Worm (Caenorhabditis elegans) whole organism, young adult: ENCODE data around the gene ZK617.26.

Source experiments
- B0019.2 ChIP-seq: fragments of 200-800 bp; sonication (Bioruptor generic); conservative IDR thresholded peaks from 2 replicates; pipeline ENCODE4 v1.3.6; 2022; ENCODE audit warnings: missing genetic modification reagents, missing genetic modification characterization, missing compliant biosample characterization
- B0035.1 ChIP-seq: sonication (generic microtip); optimal IDR thresholded peaks from 2 replicates; lab custom pipeline; 2016; ENCODE audit warnings: missing genetic modification characterization, mild to moderate bottlenecking, missing compliant biosample characterization, missing genotype, missing genetic modification reagents
- B0336.3 ChIP-seq: fragments of 200-800 bp; sonication (Bioruptor generic); IDR thresholded peaks from 2 replicates; pipeline ENCODE4 v1.3.6; 2022; ENCODE audit warnings: missing genetic modification characterization, missing compliant biosample characterization
- C17E4.6 ChIP-seq: fragments of 200-800 bp; sonication (Bioruptor generic); IDR thresholded peaks from 2 replicates; pipeline ENCODE4 v1.3.6; 2022; ENCODE audit warnings: missing genetic modification reagents, missing genetic modification characterization, missing compliant biosample characterization
- F22D6.2 ChIP-seq: sonication (generic microtip); optimal IDR thresholded peaks from 2 replicates; lab custom pipeline; 2016; ENCODE audit warnings: mild to moderate bottlenecking, missing genetic modification characterization, missing compliant biosample characterization
- F37B4.10 ChIP-seq: fragments of 200-800 bp; sonication (Bioruptor generic); IDR thresholded peaks from 2 replicates; pipeline ENCODE4 v1.3.6; 2022; ENCODE audit warnings: missing genetic modification characterization, missing compliant biosample characterization
- F39B2.1 ChIP-seq: fragments of 200-800 bp; sonication (Bioruptor generic); IDR thresholded peaks from 2 replicates; pipeline ENCODE4 v1.3.6; 2022; ENCODE audit warnings: missing genetic modification reagents, missing genetic modification characterization, missing compliant biosample characterization
- K12H6.12 ChIP-seq: fragments of 200-800 bp; sonication (Bioruptor generic); optimal IDR thresholded peaks from 2 replicates; lab custom pipeline; 2018; ENCODE audit warnings: mild to moderate bottlenecking, missing genetic modification characterization, missing compliant biosample characterization
- Y53G8AR.9 ChIP-seq: fragments of 200-800 bp; sonication (Bioruptor generic); conservative IDR thresholded peaks from 2 replicates; pipeline ENCODE4 v1.3.6; 2022; ENCODE audit warnings: missing genetic modification reagents, missing genetic modification characterization, missing compliant biosample characterization
- Y56A3A.18 ChIP-seq: fragments of 200-800 bp; sonication (Bioruptor generic); IDR thresholded peaks from 2 replicates; pipeline ENCODE4 v1.3.6; 2022; ENCODE audit warnings: missing genetic modification reagents, missing genetic modification characterization, missing compliant biosample characterization
- Y67H2A.10 ChIP-seq: fragments of 200-800 bp; sonication (Bioruptor generic); conservative IDR thresholded peaks from 2 replicates; pipeline ENCODE4 v1.3.6; 2022; ENCODE audit warnings: missing genetic modification reagents, missing genetic modification characterization, missing compliant biosample characterization
- attf-5 ChIP-seq: fragments of 200-800 bp; sonication (Bioruptor generic); optimal IDR thresholded peaks from 2 replicates; lab custom pipeline; 2018; ENCODE audit warnings: mild to moderate bottlenecking, missing genetic modification characterization, missing compliant biosample characterization
- bed-1 ChIP-seq: fragments of 200-800 bp; sonication (Bioruptor generic); IDR thresholded peaks from 2 replicates; pipeline ENCODE4 v1.3.6; 2022; ENCODE audit warnings: missing genetic modification reagents, missing genetic modification characterization, missing compliant biosample characterization
- ccch-3 ChIP-seq: fragments of 200-800 bp; sonication (Bioruptor generic); optimal IDR thresholded peaks from 2 replicates; lab custom pipeline; 2018; ENCODE audit warnings: mild to moderate bottlenecking, missing genetic modification characterization, missing compliant biosample characterization
- cebp-2 ChIP-seq: fragments of 200-800 bp; sonication (Bioruptor generic); IDR thresholded peaks from 2 replicates; pipeline ENCODE4 v1.3.6; 2022; ENCODE audit warnings: missing genetic modification characterization, missing compliant biosample characterization
- ceh-100 ChIP-seq: fragments of 200-800 bp; sonication (Bioruptor generic); IDR thresholded peaks from 2 replicates; pipeline ENCODE4 v1.3.6; 2022; ENCODE audit warnings: missing genetic modification reagents, missing genetic modification characterization, missing compliant biosample characterization
- ceh-40 ChIP-seq: fragments of 200-800 bp; sonication (Bioruptor generic); IDR thresholded peaks from 2 replicates; pipeline ENCODE4 v1.3.6; 2022; ENCODE audit warnings: missing genetic modification characterization, missing compliant biosample characterization
- ceh-79 ChIP-seq: sonication (generic microtip); optimal IDR thresholded peaks from 2 replicates; lab custom pipeline; 2017; ENCODE audit warnings: mild to moderate bottlenecking, missing genetic modification characterization, missing compliant biosample characterization
- chd-7 ChIP-seq: sonication (generic microtip); optimal IDR thresholded peaks from 2 replicates; lab custom pipeline; 2016; ENCODE audit warnings: mild to moderate bottlenecking, missing genetic modification characterization, moderate library complexity, missing compliant biosample characterization
- dpff-1 ChIP-seq: sonication (generic microtip); optimal IDR thresholded peaks from 2 replicates; lab custom pipeline; 2017; ENCODE audit warnings: mild to moderate bottlenecking, missing genetic modification characterization, missing compliant biosample characterization
- dpl-1 ChIP-seq: fragments of 150-350 bp; optimal IDR thresholded peaks from 2 replicates; lab custom pipeline; 2014; ENCODE audit warnings: missing biosample characterization, missing genetic modification reagents, missing genetic modification characterization
- efl-1 ChIP-seq: fragments of 150-350 bp; optimal IDR thresholded peaks from 2 replicates; lab custom pipeline; 2014; ENCODE audit warnings: missing biosample characterization, missing genetic modification reagents, missing genetic modification characterization
- ekl-4 ChIP-seq: fragments of 200-800 bp; sonication (Bioruptor generic); IDR thresholded peaks from 2 replicates; pipeline ENCODE4 v1.3.6; 2022; ENCODE audit warnings: missing genetic modification reagents, missing genetic modification characterization, missing compliant biosample characterization
- ets-4 ChIP-seq: fragments of 200-800 bp; sonication (Bioruptor generic); optimal IDR thresholded peaks from 2 replicates; lab custom pipeline; 2018; ENCODE audit warnings: mild to moderate bottlenecking, missing genetic modification characterization, missing compliant biosample characterization
- fkh-3 ChIP-seq: sonication (generic microtip); optimal IDR thresholded peaks from 2 replicates; lab custom pipeline; 2016; ENCODE audit warnings: mild to moderate bottlenecking, missing genetic modification characterization, missing compliant biosample characterization
- gei-17 ChIP-seq: fragments of 200-800 bp; sonication (Bioruptor generic); optimal IDR thresholded peaks from 2 replicates; lab custom pipeline; 2018; ENCODE audit warnings: mild to moderate bottlenecking, missing genetic modification characterization, missing compliant biosample characterization
- hlh-26 ChIP-seq: fragments of 200-800 bp; sonication (Bioruptor generic); conservative IDR thresholded peaks from 2 replicates; pipeline ENCODE4 v1.3.6; 2022; ENCODE audit warnings: missing genetic modification reagents, missing genetic modification characterization, missing compliant biosample characterization
- hmg-1.2 ChIP-seq: fragments of 200-800 bp; sonication (Bioruptor generic); IDR thresholded peaks from 2 replicates; pipeline ENCODE4 v1.3.6; 2022; ENCODE audit warnings: missing genetic modification reagents, missing genetic modification characterization, missing compliant biosample characterization
- hsf-1 ChIP-seq: fragments of 200-800 bp; sonication (Bioruptor generic); IDR thresholded peaks from 2 replicates; pipeline ENCODE4 v1.3.6; 2022; ENCODE audit warnings: missing genetic modification reagents, missing genetic modification characterization, missing compliant biosample characterization
- let-526 ChIP-seq: fragments of 200-800 bp; sonication (Bioruptor generic); IDR thresholded peaks from 2 replicates; pipeline ENCODE4 v1.3.6; 2022; ENCODE audit warnings: missing genetic modification reagents, missing genetic modification characterization, missing compliant biosample characterization
- let-607 ChIP-seq, 2 experiments: fragments of 200-800 bp in 1 of 2; sonication (Bioruptor generic) in 1 of 2; sonication (generic microtip) in 1 of 2; optimal IDR thresholded peaks; 2 replicates each; lab custom pipeline; 2016 to 2018; ENCODE audit warnings: mild to moderate bottlenecking in 2 of 2, missing compliant biosample characterization in 2 of 2, missing genetic modification characterization in 2 of 2, moderate library complexity in 2 of 2, missing genotype in 1 of 2
- madf-10 ChIP-seq: sonication (generic microtip); optimal IDR thresholded peaks from 2 replicates; lab custom pipeline; 2016; ENCODE audit warnings: mild to moderate bottlenecking, missing genetic modification characterization, missing compliant biosample characterization
- mcd-1 ChIP-seq: fragments of 200-800 bp; sonication (Bioruptor generic); IDR thresholded peaks from 2 replicates; pipeline ENCODE4 v1.3.6; 2022; ENCODE audit warnings: missing genetic modification reagents, missing genetic modification characterization, missing compliant biosample characterization
- nfya-2 ChIP-seq: fragments of 200-800 bp; sonication (Bioruptor generic); IDR thresholded peaks from 2 replicates; pipeline ENCODE4 v1.3.6; 2022; ENCODE audit warnings: missing genetic modification reagents, missing genetic modification characterization, missing compliant biosample characterization
- nfyb-1 ChIP-seq: fragments of 200-800 bp; sonication (Bioruptor generic); IDR thresholded peaks from 2 replicates; pipeline ENCODE4 v1.3.6; 2022; ENCODE audit warnings: missing genetic modification reagents, missing genetic modification characterization, missing compliant biosample characterization
- nhr-120 ChIP-seq: fragments of 200-800 bp; sonication (Bioruptor generic); IDR thresholded peaks from 2 replicates; pipeline ENCODE4 v1.3.6; 2022; ENCODE audit warnings: missing genetic modification characterization, missing compliant biosample characterization
- nhr-80 ChIP-seq: sonication (generic microtip); optimal IDR thresholded peaks from 2 replicates; lab custom pipeline; 2016; ENCODE audit warnings: missing genetic modification characterization, missing compliant biosample characterization
- pha-4 ChIP-seq: fragments of 150-350 bp; sonication (generic microtip); optimal IDR thresholded peaks from 2 replicates; lab custom pipeline; 2014; ENCODE audit warnings: missing biosample characterization, missing genetic modification reagents, missing genetic modification characterization
- rcor-1 ChIP-seq: fragments of 200-800 bp; sonication (Bioruptor generic); IDR thresholded peaks from 2 replicates; pipeline ENCODE4 v1.3.6; 2022; ENCODE audit warnings: missing genetic modification reagents, missing genetic modification characterization, missing compliant biosample characterization
- repo-1 ChIP-seq: sonication (generic microtip); optimal IDR thresholded peaks from 2 replicates; lab custom pipeline; 2017; ENCODE audit warnings: mild to moderate bottlenecking, missing genetic modification characterization, missing compliant biosample characterization
- rpc-1 ChIP-seq, 2 experiments: fragments of 150-350 bp in 1 of 2; sonication (generic microtip) in 1 of 2; optimal IDR thresholded peaks; 2 replicates each; lab custom pipeline; 2014 to 2018; ENCODE audit warnings: missing biosample characterization in 1 of 2, missing genetic modification characterization in 1 of 2, missing genetic modification reagents in 1 of 2, missing genotype in 1 of 2
- somi-1 ChIP-seq: fragments of 200-800 bp; sonication (Bioruptor generic); optimal IDR thresholded peaks from 2 replicates; lab custom pipeline; 2018; ENCODE audit warnings: mild to moderate bottlenecking, missing genetic modification characterization, missing compliant biosample characterization
- ztf-25 ChIP-seq: fragments of 200-800 bp; sonication (Bioruptor generic); IDR thresholded peaks from 2 replicates; pipeline ENCODE4 v1.3.6; 2022; ENCODE audit warnings: missing genetic modification reagents, missing genetic modification characterization, missing compliant biosample characterization
- ztf-28 ChIP-seq: fragments of 200-800 bp; sonication (Bioruptor generic); IDR thresholded peaks from 2 replicates; pipeline ENCODE4 v1.3.6; 2022; ENCODE audit warnings: missing genetic modification reagents, missing genetic modification characterization, missing compliant biosample characterization

The ZK617.26 gene

DNA sequence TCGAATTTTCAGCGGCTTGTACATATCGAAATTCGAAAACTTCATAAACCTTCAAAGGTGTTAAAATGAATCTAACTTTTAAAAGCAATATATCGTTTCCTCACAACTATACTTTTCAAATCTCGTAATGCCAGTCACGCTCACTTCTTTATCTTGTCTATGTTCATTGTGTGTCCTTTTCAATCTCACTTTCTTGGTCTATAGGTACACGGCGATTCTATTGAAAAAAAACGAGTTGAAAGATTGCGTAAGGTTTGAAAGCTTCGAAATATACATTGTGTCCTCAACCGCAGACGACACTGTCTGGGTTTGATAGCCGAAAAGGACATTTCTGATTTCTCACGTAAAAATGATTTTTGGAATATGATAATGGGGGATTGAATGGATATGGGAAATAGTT is 8.2 kb upstream of the ZK617.26 start:
- TF ChIP-seq ceh-100: no peak
- no peak for TF ChIP-seq F22D6.2 (tag; lab: Kevin White, UChicago)
- no peak for TF ChIP-seq F39B2.1 (GFP tag; lab: Robert Waterston, UW)
- no peak for TF ChIP-seq C17E4.6 (GFP tag; lab: Robert Waterston, UW)
- TF ChIP-seq Y53G8AR.9 (GFP tag; lab: Robert Waterston, UW): no peak
- no peak for TF ChIP-seq F37B4.10 (GFP tag; lab: Robert Waterston, UW)
- TF ChIP-seq cebp-2: no peak
- TF ChIP-seq rcor-1: no peak
- no peak for TF ChIP-seq B0019.2
- no peak for TF ChIP-seq hlh-26 (GFP tag; lab: Robert Waterston, UW)
- no peak for TF ChIP-seq nfya-2
- no peak for TF ChIP-seq ceh-79 (tag; lab: Kevin White, UChicago)
- no peak for TF ChIP-seq dpff-1 (tag; lab: Kevin White, UChicago)
- TF ChIP-seq rpc-1 (optimal IDR thresholded peaks at IDR 0.05; lab: Kevin White, UChicago): no peak
- no peak for TF ChIP-seq rpc-1 (tag; optimal IDR thresholded peaks at IDR 0.05; lab: Kevin White, UChicago)
- TF ChIP-seq hsf-1 (GFP tag; lab: Robert Waterston, UW): no peak
- no peak for TF ChIP-seq gei-17 (GFP tag; lab: Kevin White, UChicago)
- no peak for TF ChIP-seq somi-1
- no peak for TF ChIP-seq pha-4 (tag; lab: Kevin White, UChicago)
- TF ChIP-seq let-526 (GFP tag; lab: Robert Waterston, UW): no peak
- no peak for TF ChIP-seq K12H6.12

DNA sequence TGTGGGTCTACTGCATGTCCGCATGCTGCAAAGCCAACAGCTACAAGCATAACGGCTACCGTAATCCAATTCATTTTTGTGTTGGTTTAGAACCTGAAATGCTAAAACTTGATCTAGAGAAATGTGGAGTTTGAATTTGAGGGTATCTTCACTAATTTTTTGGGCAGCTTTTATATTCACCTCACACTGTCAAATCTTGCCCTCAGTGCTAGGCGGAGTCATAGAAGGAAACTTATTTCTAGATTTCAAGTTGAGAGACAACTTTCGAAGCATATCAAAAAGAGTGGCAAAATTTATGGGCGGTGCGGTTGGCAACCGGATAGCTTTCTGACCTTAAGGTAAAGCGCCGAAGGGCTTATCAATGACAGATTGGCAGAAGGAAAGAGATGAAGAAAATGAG is 4.8 kb upstream of the ZK617.26 start, which contains the start of gene lips-6:
Gene lips-6 (minus strand): TSS at position 101 of the 400 bp plus-strand sequence.
- TF ChIP-seq ztf-25 (GFP tag; lab: Robert Waterston, UW): no peak
- no peak for TF ChIP-seq Y56A3A.18 (GFP tag; lab: Robert Waterston, UW)
- no peak for TF ChIP-seq repo-1 (tag; lab: Kevin White, UChicago)
- no peak for TF ChIP-seq somi-1
- no peak for TF ChIP-seq nhr-120
- no peak for TF ChIP-seq mcd-1 (GFP tag; lab: Robert Waterston, UW)
- TF ChIP-seq ets-4 (GFP tag; lab: Kevin White, UChicago): no peak
- TF ChIP-seq B0336.3 (GFP tag; lab: Robert Waterston, UW): no peak
- no peak for TF ChIP-seq ccch-3 (GFP tag; lab: Kevin White, UChicago)
- no peak for TF ChIP-seq nfyb-1 (GFP tag; lab: Robert Waterston, UW)
- no peak for TF ChIP-seq ekl-4 (GFP tag; lab: Robert Waterston, UW)
- TF ChIP-seq let-607 (tag; optimal IDR thresholded peaks at IDR 0.05; lab: Kevin White, UChicago): no peak

DNA sequence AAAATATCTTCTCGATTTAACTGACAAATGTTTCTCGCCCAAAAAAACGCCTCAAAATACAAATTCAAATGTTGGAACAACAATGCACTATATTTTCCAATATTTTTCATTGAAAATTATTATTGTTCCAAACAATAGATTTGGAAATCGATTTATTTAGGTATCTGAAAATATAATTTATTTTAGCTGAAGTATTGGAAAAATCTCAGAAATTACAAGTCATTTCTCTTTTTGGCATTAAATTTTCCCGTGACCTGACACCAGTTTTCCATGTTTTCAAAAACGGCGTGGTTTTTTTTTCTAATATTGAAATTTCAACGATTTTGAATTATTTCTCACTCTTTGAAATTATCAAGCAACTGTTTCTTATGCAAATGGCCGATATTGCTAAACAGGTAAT is 2.4 kb upstream of the ZK617.26 start, which contains the start of gene spe-17:
Gene spe-17 (plus strand): TSS at position 301 of the 400 bp plus-strand sequence.
- no peak for TF ChIP-seq hmg-1.2 (GFP tag; lab: Robert Waterston, UW)
- TF ChIP-seq fkh-3 (tag; lab: Kevin White, UChicago): no peak
- TF ChIP-seq madf-10 (tag; lab: Kevin White, UChicago): no peak
- TF ChIP-seq somi-1: no peak
- TF ChIP-seq ceh-40: no peak
- TF ChIP-seq Y67H2A.10 (GFP tag; lab: Robert Waterston, UW): no peak
- no peak for TF ChIP-seq F22D6.2 (tag; lab: Kevin White, UChicago)
- TF ChIP-seq hsf-1 (GFP tag; lab: Robert Waterston, UW): no peak
- TF ChIP-seq efl-1 (GFP tag; lab: Kevin White, UChicago): no peak
- no peak for TF ChIP-seq nhr-80 (tag; lab: Kevin White, UChicago)
- no peak for TF ChIP-seq B0035.1 (tag; lab: Kevin White, UChicago)
- no peak for TF ChIP-seq bed-1
- TF ChIP-seq dpl-1: no peak
- no peak for TF ChIP-seq ztf-25 (GFP tag; lab: Robert Waterston, UW)
- TF ChIP-seq ztf-28: no peak
- no peak for TF ChIP-seq attf-5 (GFP tag; lab: Kevin White, UChicago)
- no peak for TF ChIP-seq chd-7
